Worm (Caenorhabditis elegans): Measurements from ENCODE around the gene F10B5.2.
A peak's percentile ranks its signal among the peaks of the same experiment; 100 is the strongest.

- peak; percentile 94 for TF ChIP-seq aly-1 (tag; optimal IDR thresholded peaks at IDR 0.05)
- peak; percentile 91 for TF ChIP-seq ceh-13 (GFP tag; optimal IDR thresholded peaks at IDR 0.05)
- TF ChIP-seq ama-1 (optimal IDR thresholded peaks at IDR 0.05): no peak
- peak; percentile 79 for TF ChIP-seq hmbx-1 (tag; optimal IDR thresholded peaks at IDR 0.05)
- peak; percentile 92 for TF ChIP-seq F13C5.2 (tag; optimal IDR thresholded peaks at IDR 0.05)
- TF ChIP-seq flt-1 (GFP tag; IDR thresholded peaks at IDR 0.05): peak; percentile 96
These were observed 37.5 kb upstream of the F10B5.2 start, which contains the start of the genes chst-1 and C41C4.9 for ce11 chrII:8106921-8107695.
